Worm (Caenorhabditis elegans): Measurements from ENCODE around the gene Y39B6A.25.

- TF ChIP-seq tbx-37 (GFP tag; conservative IDR thresholded peaks at IDR 0.05) (no peak), ama-1 (optimal IDR thresholded peaks at IDR 0.05) (no peak)
Observed at ce11 chrV:19036061-19036460, 9.8 kb downstream of the Y39B6A.25 start.

All from whole organism, early embryonic.